Fruit fly (Drosophila melanogaster): ENCODE measurements around the gene CG2258.

- TF ChIP-seq usp (GFP tag; optimal IDR thresholded peaks at IDR 0.05): no peak
- TF ChIP-seq EcR (GFP tag; optimal IDR thresholded peaks at IDR 0.05): no peak
These were observed 9.1 kb upstream of the CG2258 start for dm6 chrX:8110984-8111383.

Data from whole organism.